In the genomic region with DNA sequence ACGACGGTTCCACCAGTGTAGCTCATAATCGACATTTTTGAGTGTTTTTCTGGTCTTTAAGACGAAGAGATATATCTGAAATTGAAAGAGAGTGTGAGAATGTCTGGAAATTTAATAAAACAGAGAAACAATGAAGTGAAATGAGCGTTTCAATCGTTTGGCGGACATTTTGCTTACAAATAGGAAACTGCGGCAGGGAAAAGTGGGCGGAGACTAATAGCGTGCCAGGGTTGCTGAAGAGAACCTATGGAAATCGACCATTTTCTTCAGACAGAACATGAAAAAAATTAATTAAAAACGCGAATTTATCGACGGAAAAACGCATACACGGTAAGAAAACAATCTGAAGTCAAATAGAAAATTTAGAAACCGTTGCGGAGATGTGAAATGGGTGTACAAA, we compare ENCODE assay signal across 4 worm cellular contexts.
TF ChIP-seq lines count a peak whose summit lies in the region.

A gene (minus strand): TSS at position 75 of the 400 bp plus-strand sequence.

TF ChIP-seq in whole organism, L2 larva, 48 proteins besides CTCF, POLR2A, EP300 and RAD21 (continues in another document):
- TF ChIP-seq dmd-4 (tag; optimal IDR thresholded peaks at IDR 0.05; lab: Kevin White, UChicago) (no peak), ztf-11 (tag; optimal IDR thresholded peaks at IDR 0.05; lab: Kevin White, UChicago) (no peak), blmp-1 (tag; optimal IDR thresholded peaks at IDR 0.05; lab: Kevin White, UChicago; ENCODE audit: insufficient read depth) (no peak), ceh-82 (tag; optimal IDR thresholded peaks at IDR 0.05; lab: Kevin White, UChicago) (no peak), ztf-1 (GFP tag; conservative IDR thresholded peaks at IDR 0.05; lab: Robert Waterston, UW) (no peak), gmeb-1 (tag; optimal IDR thresholded peaks at IDR 0.05; lab: Kevin White, UChicago) (peak; percentile 25), ceh-16 (tag; optimal IDR thresholded peaks at IDR 0.05; lab: Kevin White, UChicago) (no peak), lin-11 (tag; optimal IDR thresholded peaks at IDR 0.05; lab: Kevin White, UChicago) (peak; percentile 28), lin-13 (GFP tag; optimal IDR thresholded peaks at IDR 0.05; lab: Kevin White, UChicago) (peak; percentile 76), nhr-77 (tag; optimal IDR thresholded peaks at IDR 0.05; lab: Kevin White, UChicago) (no peak), mab-5 (tag; optimal IDR thresholded peaks at IDR 0.05; lab: Kevin White, UChicago) (no peak), unc-55 (GFP tag; optimal IDR thresholded peaks at IDR 0.05; lab: Kevin White, UChicago) (peak; percentile 79), crh-2 (tag; optimal IDR thresholded peaks at IDR 0.05; lab: Kevin White, UChicago) (peak; percentile 73), sma-3 (GFP tag; optimal IDR thresholded peaks at IDR 0.05; lab: Kevin White, UChicago) (peak; percentile 45), F13H6.1 (tag; optimal IDR thresholded peaks at IDR 0.05; lab: Kevin White, UChicago) (peak; percentile 13), nhr-129 (tag; optimal IDR thresholded peaks at IDR 0.05; lab: Kevin White, UChicago) (peak; percentile 84), mdl-1 (tag; optimal IDR thresholded peaks at IDR 0.05; lab: Kevin White, UChicago) (no peak), skn-1 (tag; optimal IDR thresholded peaks at IDR 0.05; lab: Kevin White, UChicago) (peak; percentile 89), alr-1 (tag; optimal IDR thresholded peaks at IDR 0.05; lab: Kevin White, UChicago) (no peak), nhr-25 (tag; optimal IDR thresholded peaks at IDR 0.05; lab: Kevin White, UChicago) (peak; percentile 46), C34F6.9 (tag; optimal IDR thresholded peaks at IDR 0.05; lab: Kevin White, UChicago) (peak; percentile 77), nhr-21 (tag; optimal IDR thresholded peaks at IDR 0.05; lab: Kevin White, UChicago) (peak; percentile 41)

TF ChIP-seq in whole organism, L4 larva, 104 proteins besides CTCF, POLR2A, EP300 and RAD21 (continues in another document):
- peak; percentile 73 for TF ChIP-seq nhr-77 (tag; optimal IDR thresholded peaks at IDR 0.05; lab: Kevin White, UChicago)
- no peak for TF ChIP-seq F26F4.8 (GFP tag; conservative IDR thresholded peaks at IDR 0.05; lab: Robert Waterston, UW)
- peak in 1 of 2 experiments; percentile 82 for TF ChIP-seq unc-62 (GFP tag; optimal IDR thresholded peaks at IDR 0.05 in 1 of 2; lab: Kevin White, UChicago)
- no peak for TF ChIP-seq unc-62 (tag; optimal IDR thresholded peaks at IDR 0.05; lab: Kevin White, UChicago)
- peak; percentile 43; the same call in 1 of the 2 replicates for TF ChIP-seq hmg-1.1 (GFP tag; IDR thresholded peaks at IDR 0.05; lab: Robert Waterston, UW)
- peak; percentile 77 for TF ChIP-seq mep-1 (tag; optimal IDR thresholded peaks at IDR 0.05; lab: Kevin White, UChicago)
- peak; percentile 66 for TF ChIP-seq dve-1 (tag; optimal IDR thresholded peaks at IDR 0.05; lab: Kevin White, UChicago; ENCODE audit: insufficient read depth)
- TF ChIP-seq ama-1 (optimal IDR thresholded peaks at IDR 0.05; lab: Kevin White, UChicago), result peak; percentile 66
- TF ChIP-seq lsy-2 (tag; optimal IDR thresholded peaks at IDR 0.05; lab: Kevin White, UChicago), result peak in 1 of 2 experiments; percentile 81
- TF ChIP-seq Y48G9A.11 (GFP tag; IDR thresholded peaks at IDR 0.05; lab: Robert Waterston, UW), result 0 out of 2 replicates have a peak, but pooled peaks have one; percentile 19
- peak; percentile 95 for TF ChIP-seq mes-2 (tag; optimal IDR thresholded peaks at IDR 0.05; lab: Kevin White, UChicago; ENCODE audit: poor library complexity, severe bottlenecking)
- TF ChIP-seq daf-16 (GFP tag; optimal IDR thresholded peaks at IDR 0.05; lab: Kevin White, UChicago), result no peak
- peak; percentile 35 for TF ChIP-seq daf-16 (tag; optimal IDR thresholded peaks at IDR 0.05; lab: Kevin White, UChicago)
- TF ChIP-seq lir-3 (tag; optimal IDR thresholded peaks at IDR 0.05; lab: Kevin White, UChicago), result no peak
- TF ChIP-seq lin-13 (GFP tag; optimal IDR thresholded peaks at IDR 0.05; lab: Kevin White, UChicago), result peak; percentile 58
- peak; percentile 2 for TF ChIP-seq rbr-2 (tag; optimal IDR thresholded peaks at IDR 0.05; lab: Kevin White, UChicago)
- TF ChIP-seq nhr-6 (tag; optimal IDR thresholded peaks at IDR 0.05; lab: Kevin White, UChicago), result peak; percentile 82
- 0 out of 4 replicates have a peak, but pooled peaks of 1 of the 2 experiments have one; percentile 46 for TF ChIP-seq madf-5 (GFP tag; IDR thresholded peaks at IDR 0.05; lab: Robert Waterston, UW)
- TF ChIP-seq php-3 (GFP tag; IDR thresholded peaks at IDR 0.05; lab: Robert Waterston, UW), result no peak
- peak in 1 of 2 experiments; percentile 5 for TF ChIP-seq mdl-1 (tag; optimal IDR thresholded peaks at IDR 0.05; lab: Kevin White, UChicago)
- TF ChIP-seq lin-38 (GFP tag; IDR thresholded peaks at IDR 0.05; lab: Robert Waterston, UW), result peak; percentile 77

TF ChIP-seq in whole organism, late embryonic, 69 proteins besides CTCF, POLR2A, EP300 and RAD21 (continues in another document):
- no peak for TF ChIP-seq hlh-15 (tag; optimal IDR thresholded peaks at IDR 0.05; lab: Kevin White, UChicago)
- TF ChIP-seq C38D4.7 (GFP tag; optimal IDR thresholded peaks at IDR 0.05; lab: Kevin White, UChicago), result no peak
- no peak for TF ChIP-seq ceh-19 (GFP tag; optimal IDR thresholded peaks at IDR 0.05; lab: Kevin White, UChicago)
- TF ChIP-seq hlh-8 (tag; optimal IDR thresholded peaks at IDR 0.05; lab: Kevin White, UChicago), result peak; percentile 30
- no peak for TF ChIP-seq hlh-6 (tag; optimal IDR thresholded peaks at IDR 0.05; lab: Kevin White, UChicago)
- no peak for TF ChIP-seq lin-11 (tag; optimal IDR thresholded peaks at IDR 0.05; lab: Kevin White, UChicago)
- no peak for TF ChIP-seq ceh-45 (GFP tag; IDR thresholded peaks at IDR 0.05; lab: Robert Waterston, UW)
- no peak for TF ChIP-seq elt-4 (tag; optimal IDR thresholded peaks at IDR 0.05; lab: Kevin White, UChicago)
- TF ChIP-seq ceh-24 (tag; optimal IDR thresholded peaks at IDR 0.05; lab: Kevin White, UChicago), result no peak
- TF ChIP-seq gmeb-2 (tag; optimal IDR thresholded peaks at IDR 0.05; lab: Kevin White, UChicago), result no peak
- TF ChIP-seq pat-9 (tag; optimal IDR thresholded peaks at IDR 0.05; lab: Kevin White, UChicago), result no peak
- TF ChIP-seq ceh-31 (tag; optimal IDR thresholded peaks at IDR 0.05; lab: Kevin White, UChicago), result peak; percentile 97
- no peak for TF ChIP-seq K02D7.2 (tag; optimal IDR thresholded peaks at IDR 0.05; lab: Kevin White, UChicago)
- TF ChIP-seq fkh-6 (tag; optimal IDR thresholded peaks at IDR 0.05; lab: Kevin White, UChicago), result no peak
- no peak for TF ChIP-seq unc-55 (GFP tag; optimal IDR thresholded peaks at IDR 0.05; lab: Kevin White, UChicago)
- TF ChIP-seq syd-9 (tag; optimal IDR thresholded peaks at IDR 0.05; lab: Kevin White, UChicago), result no peak
- TF ChIP-seq nhr-232 (tag; optimal IDR thresholded peaks at IDR 0.05; lab: Kevin White, UChicago), result no peak
- peak; percentile 68 for TF ChIP-seq F13H6.1 (tag; optimal IDR thresholded peaks at IDR 0.05; lab: Kevin White, UChicago)
- TF ChIP-seq K09A11.1 (tag; optimal IDR thresholded peaks at IDR 0.05; lab: Kevin White, UChicago; ENCODE audit: insufficient read depth), result no peak
- TF ChIP-seq fkh-10 (GFP tag; optimal IDR thresholded peaks at IDR 0.05; lab: Kevin White, UChicago), result no peak
- peak; percentile 61 for TF ChIP-seq ets-4 (tag; optimal IDR thresholded peaks at IDR 0.05; lab: Kevin White, UChicago)
- peak; percentile 60 for TF ChIP-seq unc-42 (tag; optimal IDR thresholded peaks at IDR 0.05; lab: Kevin White, UChicago)
- TF ChIP-seq sdc-2 (tag; optimal IDR thresholded peaks at IDR 0.05; lab: Kevin White, UChicago), result no peak
- peak; percentile 54 for TF ChIP-seq fax-1 (tag; optimal IDR thresholded peaks at IDR 0.05; lab: Kevin White, UChicago)
- TF ChIP-seq pqm-1 (tag; optimal IDR thresholded peaks at IDR 0.05; lab: Kevin White, UChicago), result no peak

TF ChIP-seq in whole organism, mixed stage, embryonic, 35 proteins besides CTCF, POLR2A, EP300 and RAD21 (continues in another document):
- peak; percentile 62 for TF ChIP-seq lsy-2 (tag; optimal IDR thresholded peaks at IDR 0.05; lab: Kevin White, UChicago)
- TF ChIP-seq blmp-1 (tag; optimal IDR thresholded peaks at IDR 0.05; lab: Kevin White, UChicago), result no peak
- TF ChIP-seq ceh-39 (tag; optimal IDR thresholded peaks at IDR 0.05; lab: Kevin White, UChicago), result no peak
- peak; percentile 24 for TF ChIP-seq lin-13 (tag; optimal IDR thresholded peaks at IDR 0.05; lab: Kevin White, UChicago)
- no peak for TF ChIP-seq ceh-83 (GFP tag; optimal IDR thresholded peaks at IDR 0.05; lab: Kevin White, UChicago)
- no peak for TF ChIP-seq drap-1 (GFP tag; optimal IDR thresholded peaks at IDR 0.05; lab: Kevin White, UChicago)
- TF ChIP-seq zip-8 (tag; optimal IDR thresholded peaks at IDR 0.05; lab: Kevin White, UChicago), result no peak
- no peak for TF ChIP-seq bed-3 (GFP tag; optimal IDR thresholded peaks at IDR 0.05; lab: Kevin White, UChicago)
- TF ChIP-seq mep-1 (tag; optimal IDR thresholded peaks at IDR 0.05; lab: Kevin White, UChicago), result peak; percentile 82
- no peak for TF ChIP-seq unc-120 (tag; optimal IDR thresholded peaks at IDR 0.05; lab: Kevin White, UChicago; ENCODE audit: poor library complexity, severe bottlenecking)
- no peak for TF ChIP-seq ces-1 (GFP tag; optimal IDR thresholded peaks at IDR 0.05; lab: Kevin White, UChicago)
- TF ChIP-seq mab-5 (tag; optimal IDR thresholded peaks at IDR 0.05; lab: Kevin White, UChicago), result no peak
- TF ChIP-seq M03D4.4 (tag; optimal IDR thresholded peaks at IDR 0.05; lab: Kevin White, UChicago), result no peak
- no peak for TF ChIP-seq tbx-8 (GFP tag; optimal IDR thresholded peaks at IDR 0.05; lab: Kevin White, UChicago)
- no peak for TF ChIP-seq mls-2 (tag; optimal IDR thresholded peaks at IDR 0.05; lab: Kevin White, UChicago)
- no peak for TF ChIP-seq elt-3 (tag; optimal IDR thresholded peaks at IDR 0.05; lab: Kevin White, UChicago)
- no peak for TF ChIP-seq lin-32 (GFP tag; optimal IDR thresholded peaks at IDR 0.05; lab: Kevin White, UChicago)
- TF ChIP-seq flh-1 (GFP tag; optimal IDR thresholded peaks at IDR 0.05; lab: Kevin White, UChicago), result no peak
- no peak for TF ChIP-seq cnd-1 (tag; optimal IDR thresholded peaks at IDR 0.05; lab: Kevin White, UChicago)
- peak; percentile 19 for TF ChIP-seq pha-4 (tag; optimal IDR thresholded peaks at IDR 0.05; lab: Kevin White, UChicago)
- no peak for TF ChIP-seq nhr-76 (tag; optimal IDR thresholded peaks at IDR 0.05; lab: Kevin White, UChicago)
- TF ChIP-seq sptf-1 (tag; optimal IDR thresholded peaks at IDR 0.05; lab: Kevin White, UChicago), result peak; percentile 27
- TF ChIP-seq hlh-1 (tag; optimal IDR thresholded peaks at IDR 0.05; lab: Kevin White, UChicago), result peak; percentile 26
- TF ChIP-seq snpc-4 (tag; optimal IDR thresholded peaks at IDR 0.05; lab: Kevin White, UChicago), result no peak
- no peak for TF ChIP-seq elt-1 (tag; optimal IDR thresholded peaks at IDR 0.05; lab: Kevin White, UChicago; ENCODE audit: borderline replicate concordance, insufficient read depth)
- no peak for TF ChIP-seq sem-2 (GFP tag; optimal IDR thresholded peaks at IDR 0.05; lab: Kevin White, UChicago)
- no peak for TF ChIP-seq unc-62 (GFP tag; optimal IDR thresholded peaks at IDR 0.05; lab: Kevin White, UChicago)
- no peak for TF ChIP-seq nhr-28 (tag; optimal IDR thresholded peaks at IDR 0.05; lab: Kevin White, UChicago)
